Worm (Caenorhabditis elegans): ENCODE data around the gene F07B10.7.
"Not testable (repeated sequence)": the region's sequence is repeated elsewhere in the genome, so short reads cannot be mapped to it uniquely, and the experiment has no call there.

The F07B10.7 gene

DNA sequence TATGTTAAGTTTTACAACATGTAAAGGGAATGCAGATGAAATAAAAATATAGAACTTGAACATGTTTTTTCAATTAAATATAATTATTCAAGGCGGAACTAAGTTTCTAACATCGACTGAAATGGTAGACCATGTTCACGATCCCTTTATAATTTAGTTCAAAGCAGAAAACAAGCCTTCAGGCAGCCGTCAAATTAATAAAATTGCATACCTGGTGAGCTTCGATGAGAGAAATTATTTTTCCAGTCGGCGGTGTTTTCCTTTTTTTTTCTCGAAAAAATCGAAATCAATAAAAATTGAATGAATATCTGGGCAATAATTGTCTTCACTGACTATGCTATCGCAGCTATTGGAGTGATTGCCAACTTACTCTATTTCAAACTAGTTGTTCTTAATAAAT is 30.4 kb upstream of the F07B10.7 start, which contains the start of gene C03E10.1:
Gene C03E10.1 (plus strand): TSS at position 301 of the 400 bp plus-strand sequence.
- TF ChIP-seq akir-1 (GFP tag; optimal IDR thresholded peaks at IDR 0.05), result no peak
- no peak for TF ChIP-seq egl-18 (GFP tag; IDR thresholded peaks at IDR 0.05)
- no peak for TF ChIP-seq attf-6 (GFP tag; IDR thresholded peaks at IDR 0.05)
- no peak for TF ChIP-seq nhr-27 (tag; optimal IDR thresholded peaks at IDR 0.05)
- TF ChIP-seq unc-62 (GFP tag; optimal IDR thresholded peaks at IDR 0.05), result no peak
- no peak for TF ChIP-seq hmg-1.2 (GFP tag; IDR thresholded peaks at IDR 0.05)
- TF ChIP-seq cebp-1 (GFP tag; IDR thresholded peaks at IDR 0.05), result no peak
- TF ChIP-seq cebp-1 (tag; optimal IDR thresholded peaks at IDR 0.05), result no peak
- no peak for TF ChIP-seq ceh-100 (GFP tag; IDR thresholded peaks at IDR 0.05)
- TF ChIP-seq lin-54 (GFP tag; optimal IDR thresholded peaks at IDR 0.05), result no peak
- TF ChIP-seq rec-8 (tag; optimal IDR thresholded peaks at IDR 0.05), result no peak
- no peak for TF ChIP-seq mel-28 (tag; optimal IDR thresholded peaks at IDR 0.05; ENCODE audit: borderline replicate concordance)
- no peak for TF ChIP-seq B0019.2 (GFP tag; conservative IDR thresholded peaks at IDR 0.05)
- no peak for TF ChIP-seq F39B2.1 (GFP tag; IDR thresholded peaks at IDR 0.05)
- TF ChIP-seq ztf-6 (GFP tag; IDR thresholded peaks at IDR 0.05), result no peak

DNA sequence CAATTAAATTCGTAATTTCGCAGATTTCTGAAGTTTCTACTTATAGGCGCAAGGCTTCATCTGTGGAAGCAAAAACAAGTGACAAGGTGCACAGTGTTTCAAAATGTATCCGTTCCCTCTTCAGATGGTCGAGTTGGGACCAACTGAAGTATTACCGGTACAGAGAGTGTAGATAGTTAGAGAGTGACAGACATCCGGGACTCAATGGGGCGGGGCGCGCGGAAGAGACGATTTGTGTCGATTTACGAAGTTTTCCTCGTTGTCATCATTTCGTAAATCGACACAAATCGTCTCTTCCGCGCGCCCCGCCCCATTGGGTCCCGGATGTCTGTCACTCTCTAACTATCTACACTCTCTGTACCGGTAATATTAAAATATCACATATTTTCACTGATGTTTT is 25.6 kb upstream of the F07B10.7 start, which contains the start of gene C03E10.3:
Gene C03E10.3 (plus strand): TSS at position 301 of the 400 bp plus-strand sequence.
- not testable (repeated sequence) for TF ChIP-seq F57C9.4 (tag; optimal IDR thresholded peaks at IDR 0.05); ZK185.1 (tag; optimal IDR thresholded peaks at IDR 0.05; ENCODE audit: poor library complexity, severe bottlenecking); lin-26 (GFP tag; IDR thresholded peaks at IDR 0.05)

DNA sequence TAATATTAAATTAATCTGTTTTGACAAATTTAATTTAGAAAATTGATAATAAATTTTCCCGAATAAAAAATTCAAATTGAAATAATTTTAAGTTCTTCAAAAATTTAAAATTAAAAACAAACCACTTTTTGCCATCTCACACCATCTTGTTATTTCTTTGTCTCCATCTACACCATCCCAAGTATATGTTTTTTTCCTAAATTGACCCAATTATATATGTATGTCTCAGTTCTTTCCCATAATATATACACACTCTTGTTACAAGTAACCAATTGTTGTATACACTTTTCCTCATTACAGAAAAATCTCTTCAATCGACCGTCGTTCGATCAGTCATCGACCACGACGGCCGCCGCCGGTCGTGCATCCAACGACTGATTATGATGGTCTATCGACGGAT is 21.8 kb upstream of the F07B10.7 start, which contains the start of gene gly-20:
Gene gly-20 (plus strand): TSS at position 301 of the 400 bp plus-strand sequence.
- TF ChIP-seq let-607 (tag; optimal IDR thresholded peaks at IDR 0.05) (no peak), egl-18 (GFP tag; IDR thresholded peaks at IDR 0.05) (no peak), aptf-2 (GFP tag; conservative IDR thresholded peaks at IDR 0.05) (no peak), mel-28 (tag; optimal IDR thresholded peaks at IDR 0.05; ENCODE audit: borderline replicate concordance) (no peak), unc-130 (GFP tag; optimal IDR thresholded peaks at IDR 0.05) (no peak), ama-1 (optimal IDR thresholded peaks at IDR 0.05) (no peak), ama-1 (GFP tag; optimal IDR thresholded peaks at IDR 0.05) (no peak), nhr-80 (tag; optimal IDR thresholded peaks at IDR 0.05) (no peak), ztf-28 (GFP tag; IDR thresholded peaks at IDR 0.05) (no peak), ceh-91 (GFP tag; IDR thresholded peaks at IDR 0.05) (no peak)

DNA sequence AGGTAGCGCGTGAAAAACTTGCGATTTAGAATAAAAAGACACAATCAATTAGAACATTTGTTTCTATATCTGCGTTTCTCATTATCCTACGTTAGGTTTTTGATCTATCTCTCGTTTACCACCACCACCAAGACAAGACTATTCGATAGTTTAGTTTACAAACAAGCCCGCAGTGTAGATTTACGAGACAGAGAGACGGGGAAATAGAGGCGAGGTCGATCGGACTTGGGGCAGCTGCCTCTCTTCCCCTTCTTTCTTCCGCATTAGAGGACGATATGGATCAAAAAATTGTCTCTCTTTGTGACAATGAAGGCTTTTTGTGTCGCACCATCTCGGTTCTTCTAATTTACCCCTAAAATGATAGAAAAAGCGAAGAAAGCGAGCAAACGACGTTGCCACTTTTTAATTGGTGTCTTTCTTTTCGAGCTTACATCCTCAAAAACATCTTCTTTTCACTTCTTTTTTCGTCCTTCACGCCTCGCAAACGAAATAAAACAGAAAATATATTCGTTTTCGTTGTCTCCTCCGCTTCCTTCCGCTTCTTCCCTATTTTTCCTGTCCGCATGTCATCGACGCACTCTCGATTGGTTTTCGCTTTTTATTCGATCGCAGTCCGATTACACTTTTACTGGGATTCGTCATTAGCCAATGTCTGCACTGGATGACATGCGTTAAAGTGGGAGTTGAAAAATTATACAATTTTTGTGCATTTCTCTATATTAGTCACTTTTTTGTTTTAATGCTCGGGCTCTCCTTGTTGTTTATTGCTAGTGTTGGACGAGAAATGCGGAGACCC is 21.1 kb upstream of the F07B10.7 start:
- TF ChIP-seq rec-8 (tag; optimal IDR thresholded peaks at IDR 0.05) (no peak), ccch-3 (GFP tag; optimal IDR thresholded peaks at IDR 0.05) (no peak), hmg-20 (GFP tag; IDR thresholded peaks at IDR 0.05) (no peak), efl-1 (GFP tag; optimal IDR thresholded peaks at IDR 0.05) (no peak), C17E4.6 (GFP tag; IDR thresholded peaks at IDR 0.05) (no peak), Y53G8AR.9 (GFP tag; conservative IDR thresholded peaks at IDR 0.05) (no peak), egl-18 (GFP tag; IDR thresholded peaks at IDR 0.05) (no peak), cebp-2 (GFP tag; IDR thresholded peaks at IDR 0.05) (no peak), Y95B8A.8 (GFP tag; IDR thresholded peaks at IDR 0.05) (no peak), ztf-22 (GFP tag; optimal IDR thresholded peaks at IDR 0.05) (no peak)
